Fruit fly (Drosophila melanogaster): ENCODE measurements around the gene EAChm.

The EAChm gene

DNA sequence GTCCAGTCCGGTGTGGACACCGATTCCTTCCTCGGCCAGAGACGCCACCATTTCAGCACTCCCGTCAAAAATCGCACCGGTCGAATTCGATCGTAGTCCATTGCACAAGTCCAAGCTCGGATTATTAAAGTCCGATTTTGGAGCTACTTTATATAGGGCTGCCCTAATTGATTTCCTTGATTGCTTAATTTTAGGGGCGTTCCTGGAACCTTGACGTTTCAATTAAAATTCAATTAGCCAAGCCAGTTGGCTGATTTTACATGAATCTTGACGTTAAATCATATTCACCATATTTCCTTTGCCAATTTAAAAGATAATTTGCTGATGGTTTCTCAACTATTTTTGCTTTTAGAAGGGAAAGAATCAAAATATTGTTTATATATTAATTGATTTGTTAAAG is 23.8 kb downstream of the EAChm start, which contains the start of gene Or71a:
Gene Or71a, minus strand, starts transcription at position 101 of the 400 bp plus-strand sequence.
- TF ChIP-seq Dll (optimal IDR thresholded peaks at IDR 0.05) (no peak), usp (GFP tag; optimal IDR thresholded peaks at IDR 0.05) (no peak), CG8478 (optimal IDR thresholded peaks at IDR 0.05) (no peak), pan (optimal IDR thresholded peaks at IDR 0.05) (no peak), EcR (GFP tag; optimal IDR thresholded peaks at IDR 0.05) (no peak), psq (optimal IDR thresholded peaks at IDR 0.05) (no peak)

DNA sequence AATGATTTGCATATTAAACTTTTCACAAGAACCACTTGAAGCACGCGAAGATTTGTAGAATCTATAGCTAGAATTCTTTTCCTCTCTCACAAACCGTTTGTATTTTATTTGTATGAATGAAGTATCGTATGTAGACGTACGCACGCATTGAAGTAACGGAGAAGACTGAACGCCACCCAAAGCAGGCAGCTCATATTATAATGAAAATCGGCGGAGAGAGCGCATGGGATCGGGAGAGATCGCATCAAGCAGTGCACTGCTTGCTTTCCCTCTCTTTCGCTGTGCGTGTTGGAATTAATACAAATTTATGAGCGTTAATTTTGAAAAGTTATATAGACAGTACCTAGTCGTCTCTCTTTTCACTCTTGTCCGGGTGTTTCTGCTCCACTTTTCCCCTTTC is 24.7 kb downstream of the EAChm start:
- TF ChIP-seq psq (optimal IDR thresholded peaks at IDR 0.05) (no peak), EcR (GFP tag; optimal IDR thresholded peaks at IDR 0.05) (no peak), CG8478 (optimal IDR thresholded peaks at IDR 0.05) (no peak), pan (optimal IDR thresholded peaks at IDR 0.05) (no peak)

DNA sequence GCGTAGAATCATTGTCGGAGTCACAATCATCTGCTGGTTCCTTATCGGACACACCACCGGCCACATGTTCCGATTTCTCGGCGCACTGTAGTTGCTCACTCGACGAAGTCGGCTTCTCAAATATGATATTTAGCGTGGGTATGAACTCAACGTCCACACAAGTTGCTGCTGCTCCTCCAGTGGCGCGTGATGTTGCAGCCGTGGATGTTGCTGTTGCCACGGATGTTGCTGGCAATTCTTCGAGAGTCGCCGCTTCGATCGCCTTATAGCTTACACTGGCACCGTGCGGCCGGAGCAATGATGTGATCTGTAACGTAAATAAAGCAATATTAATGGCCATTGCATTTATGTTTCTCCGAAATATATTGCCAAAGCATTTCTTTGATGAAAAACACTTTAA is 29.7 kb downstream of the EAChm start:
- TF ChIP-seq pan (optimal IDR thresholded peaks at IDR 0.05), result no peak

- no peak for TF ChIP-seq CG8478 (optimal IDR thresholded peaks at IDR 0.05)
- no peak for TF ChIP-seq Dll (optimal IDR thresholded peaks at IDR 0.05)
- TF ChIP-seq usp (GFP tag; optimal IDR thresholded peaks at IDR 0.05), result no peak
- TF ChIP-seq psq (optimal IDR thresholded peaks at IDR 0.05), result no peak
- no peak for TF ChIP-seq EcR (GFP tag; optimal IDR thresholded peaks at IDR 0.05)
- no peak for TF ChIP-seq pan (optimal IDR thresholded peaks at IDR 0.05)
Measured at dm6 chr3L:15088285-15088684, 33.7 kb downstream of the EAChm start.

- TF ChIP-seq pan (optimal IDR thresholded peaks at IDR 0.05), result no peak
- no peak for TF ChIP-seq Dll (optimal IDR thresholded peaks at IDR 0.05)
- TF ChIP-seq usp (GFP tag; optimal IDR thresholded peaks at IDR 0.05), result no peak
- no peak for TF ChIP-seq CG8478 (optimal IDR thresholded peaks at IDR 0.05)
- no peak for TF ChIP-seq EcR (GFP tag; optimal IDR thresholded peaks at IDR 0.05)
- no peak for TF ChIP-seq psq (optimal IDR thresholded peaks at IDR 0.05)
Measured at dm6 chr3L:15089083-15089704, 34.6 kb downstream of the EAChm start.

DNA sequence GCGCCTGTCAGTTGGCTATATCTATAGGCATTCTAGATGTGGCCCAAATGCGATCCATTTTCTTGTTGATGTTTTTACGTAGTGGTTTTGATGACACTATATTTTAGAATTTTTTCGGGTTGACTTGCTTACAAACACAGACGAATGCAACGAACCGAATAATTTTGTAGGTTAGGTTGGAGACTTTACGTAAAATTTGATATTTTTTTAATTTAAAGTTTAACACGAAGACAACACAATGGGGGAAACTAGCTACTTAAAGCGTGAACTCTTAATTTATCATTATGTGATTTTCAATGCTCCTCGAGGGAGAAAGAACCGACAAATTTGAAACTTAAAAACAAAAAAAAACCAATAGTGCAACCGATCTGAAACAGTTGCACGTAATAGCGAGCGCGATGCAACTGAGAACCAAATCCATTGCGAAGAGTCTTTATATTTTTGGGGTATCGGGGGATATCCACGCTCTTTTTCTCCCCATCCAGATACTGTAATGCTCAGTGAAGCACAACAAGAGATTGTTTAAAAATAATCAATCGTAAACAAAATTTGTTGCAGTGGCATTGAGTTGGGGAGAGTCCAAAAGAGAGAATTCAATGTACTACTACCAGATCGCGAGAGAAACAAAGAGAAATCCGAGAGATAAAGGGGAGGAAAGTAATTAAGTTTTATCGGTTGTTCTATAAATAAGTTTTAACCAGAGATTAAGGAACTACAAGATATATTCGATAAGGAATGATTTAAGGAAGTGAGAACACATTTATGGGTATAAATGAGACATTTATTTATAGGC is 35.5 kb downstream of the EAChm start:
- TF ChIP-seq Dll (optimal IDR thresholded peaks at IDR 0.05) (no peak), usp (GFP tag; optimal IDR thresholded peaks at IDR 0.05) (no peak), pan (optimal IDR thresholded peaks at IDR 0.05) (no peak), CG8478 (optimal IDR thresholded peaks at IDR 0.05) (no peak), psq (optimal IDR thresholded peaks at IDR 0.05) (no peak), EcR (GFP tag; optimal IDR thresholded peaks at IDR 0.05) (no peak)

DNA sequence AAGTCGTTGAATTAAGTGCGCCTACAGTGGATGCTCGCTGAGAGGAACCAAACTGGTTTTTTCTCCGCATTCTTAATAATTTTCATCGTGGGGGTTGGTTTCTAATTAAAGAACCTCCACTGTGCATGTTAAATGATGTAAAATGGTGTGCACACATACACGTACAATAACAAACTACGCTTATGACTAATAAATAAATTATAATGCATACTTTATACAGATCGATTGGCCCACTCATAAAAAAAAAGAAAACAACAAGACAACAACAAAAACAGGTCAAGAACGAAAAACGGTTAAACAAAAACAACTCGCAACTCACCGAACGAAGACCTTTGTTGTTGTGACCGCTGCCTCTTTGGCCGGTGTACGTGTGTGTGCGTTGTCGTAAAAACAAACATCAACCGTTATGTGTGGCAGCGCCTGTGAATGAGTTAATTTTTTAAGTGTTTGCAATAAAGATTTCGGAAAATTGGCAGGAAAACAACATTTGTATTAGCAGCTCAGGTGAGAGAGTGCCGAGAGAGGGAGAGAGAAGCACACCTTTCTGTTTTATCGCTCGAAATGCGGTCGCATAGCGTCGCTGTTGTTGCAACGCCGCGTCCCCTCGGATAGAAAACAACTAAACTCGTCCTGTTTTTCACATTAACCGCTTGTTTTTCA is 39.5 kb downstream of the EAChm start:
- TF ChIP-seq usp (GFP tag; optimal IDR thresholded peaks at IDR 0.05) (no peak), CG8478 (optimal IDR thresholded peaks at IDR 0.05) (no peak), EcR (GFP tag; optimal IDR thresholded peaks at IDR 0.05) (no peak), psq (optimal IDR thresholded peaks at IDR 0.05) (no peak), pan (optimal IDR thresholded peaks at IDR 0.05) (no peak), Dll (optimal IDR thresholded peaks at IDR 0.05) (no peak)

dm6 chr3L:15094589-15095288 is 40.2 kb downstream of the EAChm start, which contains the start of the genes sstn, Plp and GlyRS:
Gene sstn (minus strand): TSS chr3L:15094719.
Gene Plp (minus strand): TSS chr3L:15094724.
Gene GlyRS (plus strand): TSS chr3L:15095142.
- TF ChIP-seq usp (GFP tag; optimal IDR thresholded peaks at IDR 0.05), result no peak
- no peak for TF ChIP-seq psq (optimal IDR thresholded peaks at IDR 0.05)
- no peak for TF ChIP-seq EcR (GFP tag; optimal IDR thresholded peaks at IDR 0.05)
- no peak for TF ChIP-seq Dll (optimal IDR thresholded peaks at IDR 0.05)
- TF ChIP-seq pan (optimal IDR thresholded peaks at IDR 0.05), result no peak
- no peak for TF ChIP-seq CG8478 (optimal IDR thresholded peaks at IDR 0.05)

dm6 chr3L:15097878-15098520 is 43.4 kb downstream of the EAChm start, which contains the start of gene Ctps:
Gene Ctps (plus strand): TSS chr3L:15097914.
- TF ChIP-seq pan (optimal IDR thresholded peaks at IDR 0.05) (no peak), psq (optimal IDR thresholded peaks at IDR 0.05) (no peak), Dll (optimal IDR thresholded peaks at IDR 0.05) (no peak), usp (GFP tag; optimal IDR thresholded peaks at IDR 0.05) (no peak), CG8478 (optimal IDR thresholded peaks at IDR 0.05) (no peak), EcR (GFP tag; optimal IDR thresholded peaks at IDR 0.05) (no peak)

- no peak for TF ChIP-seq Dll (optimal IDR thresholded peaks at IDR 0.05)
- no peak for TF ChIP-seq psq (optimal IDR thresholded peaks at IDR 0.05)
- TF ChIP-seq usp (GFP tag; optimal IDR thresholded peaks at IDR 0.05), result no peak
- TF ChIP-seq CG8478 (optimal IDR thresholded peaks at IDR 0.05), result no peak
- TF ChIP-seq EcR (GFP tag; optimal IDR thresholded peaks at IDR 0.05), result no peak
- TF ChIP-seq pan (optimal IDR thresholded peaks at IDR 0.05), result no peak
Measured at dm6 chr3L:15098659-15099512, 44.3 kb downstream of the EAChm start.
